Worm (Caenorhabditis elegans): ENCODE data around the gene clc-5.

- TF ChIP-seq rpc-1 (optimal IDR thresholded peaks at IDR 0.05), result no peak
- TF ChIP-seq rpc-1 (tag; optimal IDR thresholded peaks at IDR 0.05), result no peak
- no peak for TF ChIP-seq dpl-1 (GFP tag; optimal IDR thresholded peaks at IDR 0.05)
- no peak for TF ChIP-seq Y53F4B.3 (GFP tag; IDR thresholded peaks at IDR 0.05)
- TF ChIP-seq mcd-1 (GFP tag; IDR thresholded peaks at IDR 0.05), result no peak
- TF ChIP-seq nhr-179 (tag; optimal IDR thresholded peaks at IDR 0.05), result no peak
- TF ChIP-seq Y53G8AR.9 (GFP tag; conservative IDR thresholded peaks at IDR 0.05), result no peak
- no peak for TF ChIP-seq Y79H2A.3 (GFP tag; conservative IDR thresholded peaks at IDR 0.05)
- TF ChIP-seq lin-40 (tag; optimal IDR thresholded peaks at IDR 0.05), result no peak
- no peak for TF ChIP-seq nfya-1 (tag; optimal IDR thresholded peaks at IDR 0.05; ENCODE audit: borderline replicate concordance, insufficient read depth)
- TF ChIP-seq mes-4 (tag; optimal IDR thresholded peaks at IDR 0.05), result no peak
- TF ChIP-seq ama-1 (optimal IDR thresholded peaks at IDR 0.05), result no peak
- TF ChIP-seq ama-1 (GFP tag; optimal IDR thresholded peaks at IDR 0.05), result no peak
- TF ChIP-seq him-1 (tag; optimal IDR thresholded peaks at IDR 0.05), result no peak
- TF ChIP-seq F22D6.2 (tag; optimal IDR thresholded peaks at IDR 0.05), result no peak
- no peak for TF ChIP-seq snpc-1.3 (tag; optimal IDR thresholded peaks at IDR 0.05; ENCODE audit: insufficient read depth)
Observed at ce11 chrX:7393167-7393566, 40.2 kb upstream of the clc-5 start, which contains the start of gene gad-2.

Measured in whole organism, young adult.